Fruit fly (Drosophila melanogaster) whole organism, embryonic: Measurements from ENCODE around the gene att-ORFB.

ENCODE experiments used
- BtbVII ChIP-seq: fragments of 200-800 bp; sonication (Bioruptor generic); optimal IDR thresholded peaks from 3 replicates; lab custom pipeline; 2017; ENCODE audit warnings: missing biosample characterization, mild to moderate bottlenecking, missing genetic modification characterization
- CG12659 ChIP-seq: fragments of 200-800 bp; sonication (Bioruptor generic); optimal IDR thresholded peaks from 3 replicates; lab custom pipeline; 2017; ENCODE audit warnings: mild to moderate bottlenecking, missing biosample characterization, missing genetic modification reagents, missing genetic modification characterization
- CG13296 ChIP-seq: fragments of 200-800 bp; sonication (Bioruptor generic); optimal IDR thresholded peaks from 3 replicates; lab custom pipeline; 2018; ENCODE audit warnings: missing biosample characterization, mild to moderate bottlenecking, missing genetic modification characterization
- CG15479 ChIP-seq: fragments of 200-800 bp; sonication (Bioruptor generic); optimal IDR thresholded peaks from 3 replicates; lab custom pipeline; 2019; ENCODE audit warnings: missing biosample characterization, mild to moderate bottlenecking, missing genetic modification characterization, moderate library complexity
- CG17359 ChIP-seq: fragments of 200-800 bp; sonication (Bioruptor generic); optimal IDR thresholded peaks from 3 replicates; lab custom pipeline; 2018; ENCODE audit warnings: missing biosample characterization, mild to moderate bottlenecking, missing genetic modification characterization, moderate library complexity
- CG17612 ChIP-seq: fragments of 200-800 bp; sonication (Bioruptor generic); IDR thresholded peaks from 2 replicates; pipeline ENCODE4 v1.3.6; 2022; ENCODE audit warnings: missing biosample characterization, missing genetic modification characterization
- CG2889 ChIP-seq: fragments of 200-800 bp; sonication (Bioruptor generic); IDR thresholded peaks from 3 replicates; pipeline ENCODE4 v1.3.6; 2022; ENCODE audit warnings: missing biosample characterization, missing genetic modification characterization
- CG3281 ChIP-seq: fragments of 200-800 bp; sonication (Bioruptor generic); optimal IDR thresholded peaks from 3 replicates; lab custom pipeline; 2017; ENCODE audit warnings: missing biosample characterization, mild to moderate bottlenecking, missing genetic modification characterization
- CG3838 ChIP-seq: fragments of 200-800 bp; sonication (Bioruptor generic); optimal IDR thresholded peaks from 3 replicates; lab custom pipeline; 2016; ENCODE audit warnings: missing biosample characterization, missing genetic modification characterization
- CG3995 ChIP-seq: fragments of 200-800 bp; sonication (Bioruptor generic); optimal IDR thresholded peaks from 3 replicates; lab custom pipeline; 2016; ENCODE audit warnings: missing biosample characterization, missing genetic modification characterization
- CG4730 ChIP-seq: fragments of 200-800 bp; sonication (Bioruptor generic); IDR thresholded peaks from 2 replicates; pipeline ENCODE4 v1.3.6; 2022; ENCODE audit warnings: missing biosample characterization, missing genetic modification characterization
- CG5953 ChIP-seq: fragments of 200-800 bp; sonication (Bioruptor generic); IDR thresholded peaks from 2 replicates; pipeline ENCODE4 v1.3.6; 2022; ENCODE audit warnings: missing biosample characterization, missing genetic modification characterization
- CG6683 ChIP-seq: fragments of 200-800 bp; sonication (Bioruptor generic); optimal IDR thresholded peaks from 2 replicates; lab custom pipeline; 2017; ENCODE audit warnings: missing biosample characterization, mild to moderate bottlenecking, missing genetic modification characterization, missing genetic modification reagents
- CG7271 ChIP-seq: fragments of 200-800 bp; sonication (Bioruptor generic); optimal IDR thresholded peaks from 2 replicates; lab custom pipeline; 2018; ENCODE audit warnings: missing biosample characterization, mild to moderate bottlenecking, missing genetic modification characterization, moderate library complexity
- CG8281 ChIP-seq: fragments of 200-800 bp; sonication (Bioruptor generic); optimal IDR thresholded peaks from 2 replicates; lab custom pipeline; 2018; ENCODE audit warnings: missing biosample characterization, mild to moderate bottlenecking, missing genetic modification characterization, moderate library complexity
- CG8924 ChIP-seq: fragments of 200-800 bp; optimal IDR thresholded peaks from 3 replicates; lab custom pipeline; 2019; ENCODE audit warnings: missing biosample characterization, mild to moderate bottlenecking, missing genetic modification characterization, moderate library complexity
- CG9817 ChIP-seq: fragments of 200-800 bp; sonication (Bioruptor generic); optimal IDR thresholded peaks from 2 replicates; lab custom pipeline; 2018; ENCODE audit warnings: missing biosample characterization, mild to moderate bottlenecking, missing genetic modification characterization, moderate library complexity
- CkIIα-i1 ChIP-seq: fragments of 200-800 bp; sonication (Bioruptor generic); IDR thresholded peaks from 2 replicates; pipeline ENCODE4 v1.3.6; 2022; ENCODE audit warnings: missing biosample characterization, missing genetic modification characterization
- CoRest ChIP-seq: fragments of 200-800 bp; sonication (Bioruptor generic); optimal IDR thresholded peaks from 3 replicates; lab custom pipeline; 2018; ENCODE audit warnings: missing biosample characterization, mild to moderate bottlenecking, missing genetic modification characterization, moderate library complexity
- Dek ChIP-seq: fragments of 200-800 bp; sonication (Bioruptor generic); optimal IDR thresholded peaks from 3 replicates; lab custom pipeline; 2019; ENCODE audit warnings: missing biosample characterization, mild to moderate bottlenecking, missing genetic modification characterization, moderate library complexity
- Dip2 ChIP-seq: fragments of 200-800 bp; sonication (Bioruptor generic); IDR thresholded peaks from 2 replicates; pipeline ENCODE4 v1.3.6; 2022; ENCODE audit warnings: missing biosample characterization, missing genetic modification characterization
- Dll ChIP-seq: fragments of 200-800 bp; sonication (Bioruptor generic); IDR thresholded peaks from 4 replicates; pipeline ENCODE4 v1.3.6; 2022; ENCODE audit warnings: missing biosample characterization, missing genetic modification characterization; ENCODE audit not compliant: partially characterized antibody
- Hand ChIP-seq: fragments of 200-800 bp; sonication (Bioruptor generic); optimal IDR thresholded peaks from 2 replicates; lab custom pipeline; 2017; ENCODE audit warnings: mild to moderate bottlenecking, missing biosample characterization, missing genetic modification reagents, missing genetic modification characterization
- Jarid2 ChIP-seq: fragments of 200-800 bp; sonication (Bioruptor generic); optimal IDR thresholded peaks from 3 replicates; lab custom pipeline; 2017; ENCODE audit warnings: mild to moderate bottlenecking, missing biosample characterization, missing genetic modification reagents, missing genetic modification characterization
- Lhr ChIP-seq: fragments of 200-800 bp; sonication (Bioruptor generic); optimal IDR thresholded peaks from 3 replicates; lab custom pipeline; 2017; ENCODE audit warnings: mild to moderate bottlenecking, missing biosample characterization, missing genetic modification reagents, missing genetic modification characterization
- MTF-1 ChIP-seq: fragments of 200-800 bp; sonication (Bioruptor generic); optimal IDR thresholded peaks from 2 replicates; lab custom pipeline; 2018; ENCODE audit warnings: missing biosample characterization, mild to moderate bottlenecking, missing genetic modification characterization, borderline replicate concordance
- NFAT ChIP-seq: fragments of 200-800 bp; sonication (Bioruptor generic); IDR thresholded peaks from 2 replicates; pipeline ENCODE4 v1.3.6; 2022; ENCODE audit warnings: missing biosample characterization, missing genetic modification characterization
- NK7.1 ChIP-seq: fragments of 200-800 bp; sonication (Bioruptor generic); optimal IDR thresholded peaks from 3 replicates; lab custom pipeline; 2016; ENCODE audit warnings: missing biosample characterization, missing genetic modification characterization
- Spps ChIP-seq: fragments of 200-800 bp; sonication (Bioruptor generic); optimal IDR thresholded peaks from 2 replicates; lab custom pipeline; 2018; ENCODE audit warnings: missing biosample characterization, mild to moderate bottlenecking, missing genetic modification characterization
- Ssrp ChIP-seq: fragments of 200-800 bp; sonication (Bioruptor generic); optimal IDR thresholded peaks from 2 replicates; lab custom pipeline; 2018; ENCODE audit warnings: missing biosample characterization, mild to moderate bottlenecking, missing genetic modification characterization, moderate library complexity
- ase ChIP-seq: fragments of 200-800 bp; sonication (Bioruptor generic); IDR thresholded peaks from 3 replicates; pipeline ENCODE4 v1.3.6; 2022; ENCODE audit warnings: missing biosample characterization, missing genetic modification characterization
- ato ChIP-seq: fragments of 200-800 bp; sonication (Bioruptor generic); IDR thresholded peaks from 2 replicates; pipeline ENCODE4 v1.3.6; 2022; ENCODE audit warnings: missing biosample characterization, missing genetic modification characterization; ENCODE audit not compliant: partially characterized antibody
- cato ChIP-seq: fragments of 200-800 bp; sonication (Bioruptor generic); optimal IDR thresholded peaks from 2 replicates; lab custom pipeline; 2016; ENCODE audit warnings: missing biosample characterization, missing genetic modification characterization, borderline replicate concordance
- fd96Cb ChIP-seq: fragments of 200-800 bp; sonication (Bioruptor generic); optimal IDR thresholded peaks from 2 replicates; lab custom pipeline; 2018; ENCODE audit warnings: missing biosample characterization, mild to moderate bottlenecking, missing genetic modification characterization, moderate library complexity
- ftz-f1 ChIP-seq: fragments of 200-800 bp; sonication (Bioruptor generic); optimal IDR thresholded peaks from 2 replicates; lab custom pipeline; 2016; ENCODE audit warnings: missing biosample characterization, missing genetic modification characterization
- gcm ChIP-seq: fragments of 200-800 bp; sonication (Bioruptor generic); optimal IDR thresholded peaks from 2 replicates; lab custom pipeline; 2019; ENCODE audit warnings: missing biosample characterization, mild to moderate bottlenecking, missing genetic modification characterization, moderate library complexity
- jigr1 ChIP-seq: fragments of 200-800 bp; sonication (Bioruptor generic); IDR thresholded peaks from 3 replicates; pipeline ENCODE4 v1.3.6; 2022; ENCODE audit warnings: missing biosample characterization, missing genetic modification characterization
- lmd ChIP-seq: fragments of 200-800 bp; sonication (Bioruptor generic); IDR thresholded peaks from 2 replicates; pipeline ENCODE4 v1.3.6; 2022; ENCODE audit warnings: missing biosample characterization, missing genetic modification characterization
- nau ChIP-seq: fragments of 200-800 bp; sonication (Bioruptor generic); optimal IDR thresholded peaks from 3 replicates; lab custom pipeline; 2017; ENCODE audit warnings: missing biosample characterization, mild to moderate bottlenecking, missing genetic modification characterization, missing genetic modification reagents
- pzg ChIP-seq: fragments of 200-800 bp; sonication (Bioruptor generic); optimal IDR thresholded peaks from 3 replicates; lab custom pipeline; 2018; ENCODE audit warnings: missing biosample characterization, mild to moderate bottlenecking, missing genetic modification characterization, moderate library complexity
- row ChIP-seq: fragments of 200-800 bp; sonication (Bioruptor generic); IDR thresholded peaks from 3 replicates; pipeline ENCODE4 v1.3.6; 2022; ENCODE audit warnings: missing biosample characterization, missing genetic modification characterization
- sima ChIP-seq: fragments of 200-800 bp; sonication (Bioruptor generic); optimal IDR thresholded peaks from 2 replicates; lab custom pipeline; 2016; ENCODE audit warnings: missing biosample characterization, missing genetic modification characterization
- slbo ChIP-seq: fragments of 200-800 bp; sonication (Bioruptor generic); IDR thresholded peaks from 2 replicates; pipeline ENCODE4 v1.3.6; 2022; ENCODE audit warnings: missing biosample characterization, missing genetic modification characterization
- stwl ChIP-seq: fragments of 200-800 bp; sonication (Bioruptor generic); optimal IDR thresholded peaks from 3 replicates; lab custom pipeline; 2018; ENCODE audit warnings: missing biosample characterization, mild to moderate bottlenecking, missing genetic modification characterization, moderate library complexity
- sug ChIP-seq: fragments of 200-800 bp; optimal IDR thresholded peaks from 2 replicates; lab custom pipeline; 2019; ENCODE audit warnings: missing biosample characterization, mild to moderate bottlenecking, missing genetic modification characterization, moderate library complexity
- tna ChIP-seq: fragments of 200-800 bp; sonication (Bioruptor generic); IDR thresholded peaks from 2 replicates; pipeline ENCODE4 v1.3.6; 2022; ENCODE audit warnings: missing biosample characterization, missing genetic modification characterization; ENCODE audit not compliant: partially characterized antibody
- unpg ChIP-seq: fragments of 200-800 bp; sonication (Bioruptor generic); optimal IDR thresholded peaks from 3 replicates; lab custom pipeline; 2018; ENCODE audit warnings: missing biosample characterization, mild to moderate bottlenecking, missing genetic modification characterization, moderate library complexity
- usp ChIP-seq: fragments of >200 bp; optimal IDR thresholded peaks from 2 replicates; lab custom pipeline; 2017; ENCODE audit warnings: missing biosample characterization, missing genetic modification characterization
- wdn ChIP-seq: fragments of 200-800 bp; sonication (Bioruptor generic); IDR thresholded peaks from 2 replicates; pipeline ENCODE4 v1.3.6; 2022; ENCODE audit warnings: missing biosample characterization, missing genetic modification characterization
- wor ChIP-seq: fragments of 200-800 bp; sonication (Bioruptor generic); IDR thresholded peaks from 2 replicates; pipeline ENCODE4 v1.3.6; 2022; ENCODE audit warnings: missing biosample characterization, missing genetic modification characterization

The att-ORFB gene

DNA sequence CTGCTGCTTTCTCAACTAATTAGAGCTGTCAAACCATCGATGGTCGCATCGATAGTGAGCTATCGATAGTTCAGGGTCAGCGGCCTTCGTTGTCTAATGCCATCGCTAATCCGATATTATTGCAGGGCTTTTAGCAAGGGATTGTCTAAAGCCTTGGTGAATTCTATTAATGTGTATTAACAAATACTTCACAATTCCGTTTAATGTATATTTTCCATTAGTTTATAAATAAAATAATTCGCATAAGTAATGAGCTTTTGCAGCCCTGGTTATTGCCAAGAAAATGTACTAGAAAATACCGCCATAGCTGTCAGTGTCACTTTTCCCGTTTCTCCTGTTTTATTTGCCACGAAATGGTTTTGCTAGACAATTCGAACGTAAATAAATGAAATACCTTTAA lies 25.6 kb upstream of the att-ORFB start, which contains the start of the genes EloB and Srp14 (continued):
- TF ChIP-seq Ssrp (tag; lab: Kevin White, UChicago) (peak; percentile 73), CG2889 (GFP tag; lab: Robert Waterston, UW) (peak; percentile 78), tna (peak; percentile 90), CG12659 (peak; percentile 90), ase (GFP tag; lab: Robert Waterston, UW) (peak; percentile 64; the same call in 1 of the 3 replicates), Jarid2 (GFP tag; lab: Kevin White, UChicago) (no peak), ato (GFP tag; lab: Robert Waterston, UW) (peak; percentile 87), jigr1 (GFP tag; lab: Robert Waterston, UW) (no peak), CG5953 (GFP tag; lab: Robert Waterston, UW) (0 out of 2 replicates have a peak, but pooled peaks have one; percentile 20), Hand (GFP tag; lab: Kevin White, UChicago) (peak; percentile 16), cato (GFP tag; lab: Kevin White, UChicago) (peak; percentile 55), CG7271 (no peak), CG17359 (tag; lab: Kevin White, UChicago) (peak; percentile 74), Dek (tag; lab: Kevin White, UChicago) (peak; percentile 74), NK7.1 (GFP tag; lab: Kevin White, UChicago) (peak; percentile 24), CkIIα-i1 (no peak), CG3995 (GFP tag; lab: Kevin White, UChicago) (peak; percentile 32), sug (peak; percentile 87), CG3838 (GFP tag; lab: Kevin White, UChicago) (peak; percentile 68), sima (peak; percentile 1), CG8281 (no peak), CG9817 (peak; percentile 86), wor (0 out of 2 replicates have a peak, but pooled peaks have one; percentile 33), CG15479 (peak; percentile 2), wdn (GFP tag; lab: Robert Waterston, UW) (peak; percentile 59; the same call in 1 of the 2 replicates), gcm (GFP tag; lab: Kevin White, UChicago) (peak; percentile 82), Lhr (GFP tag; lab: Kevin White, UChicago) (peak; percentile 77), CG4730 (GFP tag; lab: Robert Waterston, UW) (peak; percentile 48; the same call in 1 of the 2 replicates), CoRest (tag; lab: Kevin White, UChicago) (peak; percentile 86), CG3281 (GFP tag; lab: Kevin White, UChicago) (peak; percentile 81), unpg (GFP tag; lab: Kevin White, UChicago) (peak; percentile 85), Spps (tag; lab: Kevin White, UChicago) (peak; percentile 63), CG13296 (GFP tag; lab: Kevin White, UChicago) (peak; percentile 81), MTF-1 (peak; percentile 31), CG17612 (GFP tag; lab: Robert Waterston, UW) (peak; percentile 40; the same call in 1 of the 2 replicates), fd96Cb (tag; lab: Kevin White, UChicago) (peak; percentile 62), CG6683 (GFP tag; lab: Kevin White, UChicago) (peak; percentile 45), Dll (GFP tag; lab: Robert Waterston, UW) (peak; percentile 99), Dip2 (GFP tag; lab: Robert Waterston, UW) (no peak), nau (GFP tag; lab: Kevin White, UChicago) (no peak), pzg (peak; percentile 92), BtbVII (GFP tag; lab: Kevin White, UChicago) (peak; percentile 65), stwl (tag; lab: Kevin White, UChicago) (peak; percentile 83), NFAT (GFP tag; lab: Robert Waterston, UW) (peak; percentile 86), usp (GFP tag; lab: Kevin White, UChicago) (no peak), row (peak; percentile 91), lmd (GFP tag; lab: Robert Waterston, UW) (peak; percentile 78), ftz-f1 (GFP tag; lab: Kevin White, UChicago) (peak; percentile 100), slbo (peak; percentile 89), CG8924 (tag; lab: Kevin White, UChicago) (peak; percentile 87)
